Worm (Caenorhabditis elegans) whole organism, young adult: ENCODE measurements around the gene pcp-1.

Experiments
- B0261.1 ChIP-seq: sonication (generic microtip); optimal IDR thresholded peaks from 2 replicates; lab custom pipeline; 2016; ENCODE audit warnings: mild to moderate bottlenecking, missing genetic modification characterization, moderate library complexity, missing compliant biosample characterization
- B0336.3 ChIP-seq: fragments of 200-800 bp; sonication (Bioruptor generic); IDR thresholded peaks from 2 replicates; pipeline ENCODE4 v1.3.6; 2022; ENCODE audit warnings: missing genetic modification characterization, missing compliant biosample characterization
- F22D6.2 ChIP-seq: sonication (generic microtip); optimal IDR thresholded peaks from 2 replicates; lab custom pipeline; 2016; ENCODE audit warnings: mild to moderate bottlenecking, missing genetic modification characterization, missing compliant biosample characterization
- F23B12.7 ChIP-seq: sonication (generic microtip); optimal IDR thresholded peaks from 2 replicates; lab custom pipeline; 2017; ENCODE audit warnings: missing genetic modification characterization, mild to moderate bottlenecking, missing compliant biosample characterization, antibody characterized with exemption, moderate library complexity; ENCODE audit not compliant: insufficient read depth
- F37B4.10 ChIP-seq: fragments of 200-800 bp; sonication (Bioruptor generic); IDR thresholded peaks from 2 replicates; pipeline ENCODE4 v1.3.6; 2022; ENCODE audit warnings: missing genetic modification characterization, missing compliant biosample characterization
- F55B11.4 ChIP-seq: sonication (generic microtip); optimal IDR thresholded peaks from 2 replicates; lab custom pipeline; 2016; ENCODE audit warnings: missing compliant biosample characterization, missing genetic modification characterization, borderline replicate concordance; ENCODE audit not compliant: insufficient read depth
- K11D2.4 ChIP-seq: fragments of 200-800 bp; sonication (Bioruptor generic); IDR thresholded peaks from 2 replicates; pipeline ENCODE4 v1.3.6; 2022; ENCODE audit warnings: missing genetic modification reagents, missing genetic modification characterization, missing compliant biosample characterization
- K12H6.12 ChIP-seq: fragments of 200-800 bp; sonication (Bioruptor generic); optimal IDR thresholded peaks from 2 replicates; lab custom pipeline; 2018; ENCODE audit warnings: mild to moderate bottlenecking, missing genetic modification characterization, missing compliant biosample characterization
- Y53F4B.3 ChIP-seq: fragments of 200-800 bp; sonication (Bioruptor generic); IDR thresholded peaks from 2 replicates; pipeline ENCODE4 v1.3.6; 2022; ENCODE audit warnings: missing genetic modification reagents, missing genetic modification characterization, missing compliant biosample characterization
- Y53G8AR.9 ChIP-seq: fragments of 200-800 bp; sonication (Bioruptor generic); conservative IDR thresholded peaks from 2 replicates; pipeline ENCODE4 v1.3.6; 2022; ENCODE audit warnings: missing genetic modification reagents, missing genetic modification characterization, missing compliant biosample characterization
- Y67H2A.10 ChIP-seq: fragments of 200-800 bp; sonication (Bioruptor generic); conservative IDR thresholded peaks from 2 replicates; pipeline ENCODE4 v1.3.6; 2022; ENCODE audit warnings: missing genetic modification reagents, missing genetic modification characterization, missing compliant biosample characterization
- Y95B8A.8 ChIP-seq: fragments of 200-800 bp; sonication (Bioruptor generic); IDR thresholded peaks from 2 replicates; pipeline ENCODE4 v1.3.6; 2022; ENCODE audit warnings: missing genetic modification reagents, missing genetic modification characterization, missing compliant biosample characterization
- ama-1 ChIP-seq, 3 experiments: fragments of 150-350 bp in 1 of 3; sonication (generic microtip) in 2 of 3; optimal IDR thresholded peaks; 2 replicates each; lab custom pipeline; 2014 to 2018; ENCODE audit warnings: missing biosample characterization in 2 of 3, missing genetic modification characterization in 2 of 3, missing genetic modification reagents in 2 of 3
- aptf-3 ChIP-seq: fragments of 200-800 bp; sonication (Bioruptor generic); IDR thresholded peaks from 2 replicates; pipeline ENCODE4 v1.3.6; 2022; ENCODE audit warnings: missing genetic modification characterization, missing compliant biosample characterization
- atf-7 ChIP-seq: sonication (generic microtip); optimal IDR thresholded peaks from 2 replicates; lab custom pipeline; 2017; ENCODE audit warnings: mild to moderate bottlenecking, missing genetic modification characterization, missing compliant biosample characterization
- attf-3 ChIP-seq: fragments of 200-800 bp; sonication (Bioruptor generic); conservative IDR thresholded peaks from 2 replicates; pipeline ENCODE4 v1.3.6; 2022; ENCODE audit warnings: missing genetic modification reagents, missing genetic modification characterization, missing compliant biosample characterization
- attf-6 ChIP-seq: fragments of 200-800 bp; sonication (Bioruptor generic); IDR thresholded peaks from 2 replicates; pipeline ENCODE4 v1.3.6; 2022; ENCODE audit warnings: missing genetic modification reagents, missing genetic modification characterization, missing compliant biosample characterization
- bed-2 ChIP-seq: fragments of 200-800 bp; sonication (Bioruptor generic); IDR thresholded peaks from 2 replicates; pipeline ENCODE4 v1.3.6; 2022; ENCODE audit warnings: missing genetic modification reagents, missing genetic modification characterization, missing compliant biosample characterization
- cebp-2 ChIP-seq: fragments of 200-800 bp; sonication (Bioruptor generic); IDR thresholded peaks from 2 replicates; pipeline ENCODE4 v1.3.6; 2022; ENCODE audit warnings: missing genetic modification characterization, missing compliant biosample characterization
- ceh-100 ChIP-seq: fragments of 200-800 bp; sonication (Bioruptor generic); IDR thresholded peaks from 2 replicates; pipeline ENCODE4 v1.3.6; 2022; ENCODE audit warnings: missing genetic modification reagents, missing genetic modification characterization, missing compliant biosample characterization
- ceh-40 ChIP-seq: fragments of 200-800 bp; sonication (Bioruptor generic); IDR thresholded peaks from 2 replicates; pipeline ENCODE4 v1.3.6; 2022; ENCODE audit warnings: missing genetic modification characterization, missing compliant biosample characterization
- ceh-79 ChIP-seq: sonication (generic microtip); optimal IDR thresholded peaks from 2 replicates; lab custom pipeline; 2017; ENCODE audit warnings: mild to moderate bottlenecking, missing genetic modification characterization, missing compliant biosample characterization
- die-1 ChIP-seq: sonication (generic microtip); optimal IDR thresholded peaks from 2 replicates; lab custom pipeline; 2016; ENCODE audit warnings: missing genotype, mild to moderate bottlenecking, missing genetic modification characterization, missing compliant biosample characterization
- dpl-1 ChIP-seq: fragments of 150-350 bp; optimal IDR thresholded peaks from 2 replicates; lab custom pipeline; 2014; ENCODE audit warnings: missing biosample characterization, missing genetic modification reagents, missing genetic modification characterization
- ekl-4 ChIP-seq: fragments of 200-800 bp; sonication (Bioruptor generic); IDR thresholded peaks from 2 replicates; pipeline ENCODE4 v1.3.6; 2022; ENCODE audit warnings: missing genetic modification reagents, missing genetic modification characterization, missing compliant biosample characterization
- ets-4 ChIP-seq: fragments of 200-800 bp; sonication (Bioruptor generic); optimal IDR thresholded peaks from 2 replicates; lab custom pipeline; 2018; ENCODE audit warnings: mild to moderate bottlenecking, missing genetic modification characterization, missing compliant biosample characterization
- fkh-3 ChIP-seq: sonication (generic microtip); optimal IDR thresholded peaks from 2 replicates; lab custom pipeline; 2016; ENCODE audit warnings: mild to moderate bottlenecking, missing genetic modification characterization, missing compliant biosample characterization
- hlh-12 ChIP-seq: sonication (generic microtip); optimal IDR thresholded peaks from 2 replicates; lab custom pipeline; 2016; ENCODE audit warnings: missing genetic modification characterization, missing compliant biosample characterization
- let-526 ChIP-seq: fragments of 200-800 bp; sonication (Bioruptor generic); IDR thresholded peaks from 2 replicates; pipeline ENCODE4 v1.3.6; 2022; ENCODE audit warnings: missing genetic modification reagents, missing genetic modification characterization, missing compliant biosample characterization
- lin-26 ChIP-seq: fragments of 200-800 bp; sonication (Bioruptor generic); IDR thresholded peaks from 2 replicates; pipeline ENCODE4 v1.3.6; 2022; ENCODE audit warnings: missing genetic modification reagents, missing genetic modification characterization, missing compliant biosample characterization
- lir-1 ChIP-seq: fragments of 200-800 bp; sonication (Bioruptor generic); conservative IDR thresholded peaks from 2 replicates; pipeline ENCODE4 v1.3.6; 2022; ENCODE audit warnings: missing genetic modification reagents, missing genetic modification characterization, missing compliant biosample characterization
- mcd-1 ChIP-seq: fragments of 200-800 bp; sonication (Bioruptor generic); IDR thresholded peaks from 2 replicates; pipeline ENCODE4 v1.3.6; 2022; ENCODE audit warnings: missing genetic modification reagents, missing genetic modification characterization, missing compliant biosample characterization
- mel-28 ChIP-seq: sonication (generic microtip); optimal IDR thresholded peaks from 2 replicates; lab custom pipeline; 2016; ENCODE audit warnings: borderline replicate concordance, mild to moderate bottlenecking, missing genetic modification characterization, missing compliant biosample characterization
- mxl-1 ChIP-seq: sonication (generic microtip); optimal IDR thresholded peaks from 2 replicates; lab custom pipeline; 2016; ENCODE audit warnings: missing genetic modification characterization, missing compliant biosample characterization
- nfya-1 ChIP-seq: sonication (generic microtip); optimal IDR thresholded peaks from 2 replicates; lab custom pipeline; 2017; ENCODE audit warnings: antibody characterized with exemption, missing compliant biosample characterization, missing genetic modification characterization, borderline replicate concordance; ENCODE audit not compliant: insufficient read depth
- nhr-179 ChIP-seq: sonication (generic microtip); optimal IDR thresholded peaks from 2 replicates; lab custom pipeline; 2016; ENCODE audit warnings: mild to moderate bottlenecking, missing genetic modification characterization, missing compliant biosample characterization
- nhr-27 ChIP-seq: fragments of 200-800 bp; sonication (Bioruptor generic); optimal IDR thresholded peaks from 2 replicates; lab custom pipeline; 2018; ENCODE audit warnings: mild to moderate bottlenecking, missing genetic modification characterization, moderate library complexity, missing compliant biosample characterization
- nhr-90 ChIP-seq: sonication (generic microtip); optimal IDR thresholded peaks from 2 replicates; lab custom pipeline; 2016; ENCODE audit warnings: missing genotype, mild to moderate bottlenecking, missing genetic modification characterization, missing compliant biosample characterization
- pbrm-1 ChIP-seq: fragments of 200-800 bp; sonication (Bioruptor generic); IDR thresholded peaks from 2 replicates; pipeline ENCODE4 v1.3.6; 2022; ENCODE audit warnings: missing genetic modification reagents, missing genetic modification characterization, missing compliant biosample characterization
- rec-8 ChIP-seq, 2 experiments: sonication (generic microtip); optimal IDR thresholded peaks; 2 replicates each; lab custom pipeline; 2016; ENCODE audit warnings: mild to moderate bottlenecking in 2 of 2, missing genetic modification characterization in 2 of 2, missing genetic modification reagents in 2 of 2, missing genotype in 2 of 2, missing biosample characterization in 1 of 2, missing compliant biosample characterization in 1 of 2, moderate library complexity in 1 of 2
- snpc-1.3 ChIP-seq: sonication (generic microtip); optimal IDR thresholded peaks from 2 replicates; lab custom pipeline; 2017; ENCODE audit warnings: missing genetic modification characterization, mild to moderate bottlenecking, missing compliant biosample characterization, antibody characterized with exemption, moderate library complexity, missing genotype, missing genetic modification reagents; ENCODE audit not compliant: insufficient read depth
- tbx-9 ChIP-seq: sonication (generic microtip); optimal IDR thresholded peaks from 2 replicates; lab custom pipeline; 2016; ENCODE audit warnings: borderline replicate concordance, missing genetic modification characterization, inconsistent platforms, missing compliant biosample characterization
- tlf-1 ChIP-seq: fragments of 200-800 bp; sonication (Bioruptor generic); optimal IDR thresholded peaks from 2 replicates; lab custom pipeline; 2018; ENCODE audit warnings: mild to moderate bottlenecking, missing genetic modification characterization, missing compliant biosample characterization
- unc-130 ChIP-seq: sonication (generic microtip); optimal IDR thresholded peaks from 2 replicates; lab custom pipeline; 2016; ENCODE audit warnings: missing genetic modification reagents, missing genetic modification characterization, missing compliant biosample characterization
- zim-3 ChIP-seq: sonication (generic microtip); optimal IDR thresholded peaks from 2 replicates; lab custom pipeline; 2017; ENCODE audit warnings: mild to moderate bottlenecking, missing genetic modification characterization, moderate library complexity, missing compliant biosample characterization
- ztf-25 ChIP-seq: fragments of 200-800 bp; sonication (Bioruptor generic); IDR thresholded peaks from 2 replicates; pipeline ENCODE4 v1.3.6; 2022; ENCODE audit warnings: missing genetic modification reagents, missing genetic modification characterization, missing compliant biosample characterization
- ztf-26 ChIP-seq: sonication (generic microtip); optimal IDR thresholded peaks from 2 replicates; lab custom pipeline; 2017; ENCODE audit warnings: missing genetic modification characterization, missing compliant biosample characterization
- ztf-28 ChIP-seq: fragments of 200-800 bp; sonication (Bioruptor generic); IDR thresholded peaks from 2 replicates; pipeline ENCODE4 v1.3.6; 2022; ENCODE audit warnings: missing genetic modification reagents, missing genetic modification characterization, missing compliant biosample characterization
- ztf-3 ChIP-seq: fragments of 200-800 bp; sonication (Bioruptor generic); optimal IDR thresholded peaks from 2 replicates; lab custom pipeline; 2018; ENCODE audit warnings: mild to moderate bottlenecking, missing genetic modification characterization, missing compliant biosample characterization

pcp-1 gene

DNA sequence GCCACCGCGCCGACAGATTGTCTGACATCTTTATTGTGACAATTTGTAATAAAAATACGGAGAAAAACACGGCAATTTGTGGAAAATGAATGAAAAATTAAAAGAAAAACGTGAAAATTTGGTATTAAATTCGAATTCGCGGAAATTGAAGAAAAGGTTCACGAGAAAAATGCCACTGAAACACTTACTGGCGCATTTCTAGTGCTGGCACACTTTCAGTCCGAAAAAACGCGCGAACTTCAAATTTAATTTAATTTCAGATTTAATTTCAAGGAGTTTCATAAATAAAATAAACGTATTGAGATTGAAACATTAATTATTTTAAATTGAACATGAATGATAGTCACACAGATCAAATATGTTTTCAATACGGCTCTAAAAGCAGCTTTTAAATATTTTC lies 36.6 kb downstream of the pcp-1 start, which contains the start of gene cyk-7:
Gene cyk-7, minus strand, starts transcription at position 99 of the 400 bp plus-strand sequence.
- TF ChIP-seq die-1 (no peak), ztf-28 (GFP tag; lab: Robert Waterston, UW) (no peak), ceh-79 (tag; lab: Kevin White, UChicago) (no peak), tbx-9 (tag; lab: Kevin White, UChicago) (no peak), ets-4 (GFP tag; lab: Kevin White, UChicago) (no peak), zim-3 (tag; lab: Kevin White, UChicago) (no peak), K11D2.4 (no peak), B0261.1 (tag; lab: Kevin White, UChicago) (no peak), unc-130 (GFP tag; lab: Kevin White, UChicago) (no peak), fkh-3 (tag; lab: Kevin White, UChicago) (no peak), F22D6.2 (tag; lab: Kevin White, UChicago) (no peak), Y95B8A.8 (no peak), nhr-179 (tag; lab: Kevin White, UChicago) (no peak), attf-3 (GFP tag; lab: Robert Waterston, UW) (peak; percentile 44; the same call in 1 of the 2 replicates), lir-1 (no peak), bed-2 (GFP tag; lab: Robert Waterston, UW) (no peak), F23B12.7 (tag; lab: Kevin White, UChicago) (peak; percentile 51), ceh-40 (no peak), hlh-12 (no peak), K12H6.12 (tag; lab: Kevin White, UChicago) (no peak), ztf-3 (GFP tag; lab: Kevin White, UChicago) (no peak), lin-26 (no peak), nhr-27 (tag; lab: Kevin White, UChicago) (no peak), rec-8 (tag; optimal IDR thresholded peaks at IDR 0.05; lab: Kevin White, UChicago) (no peak), Y53F4B.3 (no peak), dpl-1 (peak; percentile 77), nhr-90 (tag; lab: Kevin White, UChicago) (no peak), Y67H2A.10 (GFP tag; lab: Robert Waterston, UW) (no peak), let-526 (GFP tag; lab: Robert Waterston, UW) (no peak), aptf-3 (GFP tag; lab: Robert Waterston, UW) (no peak), atf-7 (no peak), ama-1 (optimal IDR thresholded peaks at IDR 0.05; lab: Kevin White, UChicago) (no peak), ama-1 (GFP tag; optimal IDR thresholded peaks at IDR 0.05; lab: Kevin White, UChicago) (no peak), Y53G8AR.9 (GFP tag; lab: Robert Waterston, UW) (no peak; the same call in 1 of the 2 replicates), ztf-26 (tag; lab: Kevin White, UChicago) (no peak), mcd-1 (GFP tag; lab: Robert Waterston, UW) (no peak), B0336.3 (GFP tag; lab: Robert Waterston, UW) (no peak), pbrm-1 (GFP tag; lab: Robert Waterston, UW) (peak; percentile 25; the same call in 1 of the 2 replicates), F37B4.10 (GFP tag; lab: Robert Waterston, UW) (no peak), tlf-1 (GFP tag; lab: Kevin White, UChicago) (peak; percentile 26), nfya-1 (tag; lab: Kevin White, UChicago) (no peak), ekl-4 (GFP tag; lab: Robert Waterston, UW) (no peak), ztf-25 (GFP tag; lab: Robert Waterston, UW) (no peak), F55B11.4 (tag; lab: Kevin White, UChicago) (no peak), mel-28 (tag; lab: Kevin White, UChicago) (no peak), ceh-100 (0 out of 2 replicates have a peak, but pooled peaks have one; percentile 13), attf-6 (GFP tag; lab: Robert Waterston, UW) (no peak), mxl-1 (tag; lab: Kevin White, UChicago) (no peak), cebp-2 (GFP tag; lab: Robert Waterston, UW) (no peak), snpc-1.3 (tag; lab: Kevin White, UChicago) (peak; percentile 85)
